Worm (Caenorhabditis elegans) whole organism, early embryonic: ENCODE data around the gene T25B2.2.

ENCODE experiments used
- F13C5.2 ChIP-seq: sonication (generic microtip); optimal IDR thresholded peaks from 2 replicates; lab custom pipeline; 2017; ENCODE audit warnings: mild to moderate bottlenecking, missing genetic modification characterization, inconsistent platforms, missing compliant biosample characterization
- aly-1 ChIP-seq: sonication (generic microtip); optimal IDR thresholded peaks from 2 replicates; lab custom pipeline; 2016; ENCODE audit warnings: missing genetic modification characterization, missing compliant biosample characterization
- ama-1 ChIP-seq: fragments of 150-350 bp; optimal IDR thresholded peaks from 2 replicates; lab custom pipeline; 2014
- ets-7 ChIP-seq: sonication (generic microtip); optimal IDR thresholded peaks from 2 replicates; lab custom pipeline; 2016; ENCODE audit warnings: missing genotype, missing genetic modification characterization, missing compliant biosample characterization
- hnd-1 ChIP-seq: sonication (generic microtip); optimal IDR thresholded peaks from 2 replicates; lab custom pipeline; 2016; ENCODE audit warnings: missing genetic modification characterization, missing compliant biosample characterization
- tra-4 ChIP-seq: sonication (generic microtip); optimal IDR thresholded peaks from 2 replicates; lab custom pipeline; 2017; ENCODE audit warnings: missing genetic modification characterization, missing compliant biosample characterization

- TF ChIP-seq ets-7 (tag; lab: Kevin White, UChicago) (no peak), ama-1 (lab: Kevin White, UChicago) (no peak), F13C5.2 (no peak), aly-1 (tag; lab: Kevin White, UChicago) (no peak), tra-4 (tag; lab: Kevin White, UChicago) (no peak), hnd-1 (no peak)
Observed at ce11 chrX:6184709-6185108, 15.3 kb downstream of the T25B2.2 start, which contains the start of gene T13C5.2.
